Worm (Caenorhabditis elegans) whole organism, L1 larva: Measurements from ENCODE around the gene Y54H5A.2.

Experiments
- F16B12.6 ChIP-seq: fragments of 150-350 bp; optimal IDR thresholded peaks from 2 replicates; lab custom pipeline; 2014; ENCODE audit warnings: missing biosample characterization, missing genetic modification characterization
- Y116A8C.19 ChIP-seq: sonication (generic microtip); optimal IDR thresholded peaks from 2 replicates; lab custom pipeline; 2016; ENCODE audit warnings: missing compliant biosample characterization, missing genetic modification characterization, borderline replicate concordance
- alr-1 ChIP-seq: fragments of 200-800 bp; sonication (Bioruptor generic); optimal IDR thresholded peaks from 2 replicates; lab custom pipeline; 2018; ENCODE audit warnings: borderline replicate concordance, mild to moderate bottlenecking, missing genetic modification characterization, missing compliant biosample characterization
- ama-1 ChIP-seq: fragments of 150-350 bp; optimal IDR thresholded peaks from 2 replicates; lab custom pipeline; 2014
- blmp-1 ChIP-seq: fragments of 150-350 bp; optimal IDR thresholded peaks from 2 replicates; lab custom pipeline; 2014; ENCODE audit warnings: missing biosample characterization, missing genetic modification characterization
- ceh-63 ChIP-seq: fragments of 200-800 bp; sonication (Bioruptor generic); optimal IDR thresholded peaks from 2 replicates; lab custom pipeline; 2018; ENCODE audit warnings: mild to moderate bottlenecking, missing genetic modification characterization, missing compliant biosample characterization
- ceh-8 ChIP-seq: fragments of 200-800 bp; sonication (Bioruptor generic); optimal IDR thresholded peaks from 2 replicates; lab custom pipeline; 2018; ENCODE audit warnings: mild to moderate bottlenecking, missing genetic modification characterization, moderate library complexity, missing compliant biosample characterization
- ceh-82 ChIP-seq, 3 experiments: fragments of 150-350 bp in 1 of 3; sonication (generic microtip) in 2 of 3; optimal IDR thresholded peaks; 2 replicates each; lab custom pipeline; 2014 to 2017; ENCODE audit warnings: missing biosample characterization in 3 of 3, missing genetic modification characterization in 3 of 3
- ceh-88 ChIP-seq: fragments of 200-800 bp; sonication (Bioruptor generic); IDR thresholded peaks from 2 replicates; pipeline ENCODE4 v1.3.6; 2022; ENCODE audit warnings: missing genetic modification characterization, missing compliant biosample characterization
- ceh-90 ChIP-seq: sonication (generic microtip); optimal IDR thresholded peaks from 2 replicates; lab custom pipeline; 2016; ENCODE audit warnings: missing genetic modification characterization, missing compliant biosample characterization
- ces-1 ChIP-seq: fragments of 150-350 bp; optimal IDR thresholded peaks from 2 replicates; lab custom pipeline; 2014; ENCODE audit warnings: missing biosample characterization, missing genetic modification reagents, missing genetic modification characterization
- dpl-1 ChIP-seq, 3 experiments: fragments of 150-350 bp in 2 of 3; sonication (generic microtip) in 1 of 3; optimal IDR thresholded peaks; 2 replicates each; lab custom pipeline; 2014 to 2017; ENCODE audit warnings: missing biosample characterization in 3 of 3, missing genetic modification characterization in 3 of 3, missing genetic modification reagents in 3 of 3
- efl-1 ChIP-seq, 4 experiments: fragments of 150-350 bp; optimal IDR thresholded peaks in 3 of 4; peaks in 1 of 4; 1 replicate in 1 of 4; 2 replicates in 3 of 4; lab custom pipeline; 2014; ENCODE audit warnings: missing biosample characterization in 2 of 4, missing genetic modification characterization in 2 of 4, missing genetic modification reagents in 2 of 4
- efl-3 ChIP-seq: fragments of 200-800 bp; sonication (Bioruptor generic); optimal IDR thresholded peaks from 2 replicates; lab custom pipeline; 2018; ENCODE audit warnings: mild to moderate bottlenecking, missing genetic modification characterization, missing compliant biosample characterization
- egl-13 ChIP-seq: sonication (generic microtip); optimal IDR thresholded peaks from 2 replicates; lab custom pipeline; 2016; ENCODE audit warnings: missing genotype, missing genetic modification reagents, missing genetic modification characterization, missing compliant biosample characterization
- egl-27 ChIP-seq, 2 experiments: fragments of 150-350 bp in 1 of 2; sonication (generic microtip); optimal IDR thresholded peaks; 3 replicates each; lab custom pipeline; 2017 to 2018; ENCODE audit warnings: missing biosample characterization in 2 of 2, missing genetic modification characterization in 2 of 2, missing genetic modification reagents in 2 of 2
- elt-3 ChIP-seq, 6 experiments: fragments of 150-350 bp in 1 of 6; sonication (generic microtip); optimal IDR thresholded peaks; 2 replicates each; lab custom pipeline; 2017 to 2018; ENCODE audit warnings: missing biosample characterization in 6 of 6, missing genetic modification characterization in 6 of 6, inconsistent platforms in 1 of 6
- ets-5 ChIP-seq: fragments of 200-800 bp; sonication (Bioruptor generic); IDR thresholded peaks from 2 replicates; pipeline ENCODE4 v1.3.6; 2022; ENCODE audit warnings: missing genetic modification characterization, missing compliant biosample characterization
- fkh-8 ChIP-seq: sonication (generic microtip); optimal IDR thresholded peaks from 2 replicates; lab custom pipeline; 2016; ENCODE audit warnings: mild to moderate bottlenecking, missing genetic modification characterization, missing compliant biosample characterization
- fos-1 ChIP-seq: fragments of 150-350 bp; optimal IDR thresholded peaks from 2 replicates; lab custom pipeline; 2014; ENCODE audit warnings: missing biosample characterization, missing genetic modification characterization
- hpl-2 ChIP-seq: fragments of 150-350 bp; optimal IDR thresholded peaks from 2 replicates; lab custom pipeline; 2014; ENCODE audit warnings: missing biosample characterization, missing genetic modification reagents, missing genetic modification characterization
- jun-1 ChIP-seq: fragments of 150-350 bp; optimal IDR thresholded peaks from 2 replicates; lab custom pipeline; 2014; ENCODE audit warnings: missing biosample characterization, missing genetic modification reagents, missing genetic modification characterization
- lin-14 ChIP-seq: fragments of 200-800 bp; sonication (Bioruptor generic); optimal IDR thresholded peaks from 2 replicates; lab custom pipeline; 2018; ENCODE audit warnings: mild to moderate bottlenecking, missing genetic modification characterization, moderate library complexity, missing compliant biosample characterization
- lin-35 ChIP-seq, 2 experiments: fragments of 150-350 bp; optimal IDR thresholded peaks; 2 replicates each; lab custom pipeline; 2014; ENCODE audit warnings: missing biosample characterization in 2 of 2, missing genetic modification characterization in 2 of 2, missing genetic modification reagents in 2 of 2
- lir-3 ChIP-seq: sonication (generic microtip); optimal IDR thresholded peaks from 2 replicates; lab custom pipeline; 2016; ENCODE audit warnings: mild to moderate bottlenecking, missing genetic modification characterization, moderate library complexity, missing compliant biosample characterization; ENCODE audit not compliant: poor library complexity
- lsy-2 ChIP-seq, 2 experiments: fragments of 150-350 bp; optimal IDR thresholded peaks; 2 replicates each; lab custom pipeline; 2014; ENCODE audit warnings: missing biosample characterization in 2 of 2, missing genetic modification characterization in 2 of 2
- mdl-1 ChIP-seq, 2 experiments: fragments of 150-350 bp; optimal IDR thresholded peaks; 2 replicates each; lab custom pipeline; 2014 to 2017; ENCODE audit warnings: missing biosample characterization in 2 of 2, missing genetic modification characterization in 2 of 2, inconsistent platforms in 1 of 2
- mep-1 ChIP-seq: fragments of 150-350 bp; optimal IDR thresholded peaks from 2 replicates; lab custom pipeline; 2014; ENCODE audit warnings: missing biosample characterization, missing genetic modification characterization
- nhr-11 ChIP-seq: fragments of 150-350 bp; optimal IDR thresholded peaks from 2 replicates; lab custom pipeline; 2014; ENCODE audit warnings: missing biosample characterization, missing genetic modification characterization
- nhr-12 ChIP-seq: sonication (generic microtip); optimal IDR thresholded peaks from 2 replicates; lab custom pipeline; 2017; ENCODE audit warnings: missing biosample characterization, missing genetic modification characterization
- nhr-19 ChIP-seq: fragments of 200-800 bp; sonication (Bioruptor generic); conservative IDR thresholded peaks from 2 replicates; pipeline ENCODE4 v1.3.6; 2022; ENCODE audit warnings: missing genetic modification characterization, missing compliant biosample characterization
- nhr-20 ChIP-seq: sonication (generic microtip); optimal IDR thresholded peaks from 2 replicates; lab custom pipeline; 2016; ENCODE audit warnings: mild to moderate bottlenecking, missing genetic modification characterization, missing compliant biosample characterization
- nhr-28 ChIP-seq: fragments of 150-350 bp; optimal IDR thresholded peaks from 2 replicates; lab custom pipeline; 2014; ENCODE audit warnings: missing biosample characterization, missing genetic modification characterization
- nhr-47 ChIP-seq: sonication (generic microtip); optimal IDR thresholded peaks from 2 replicates; lab custom pipeline; 2016; ENCODE audit warnings: mild to moderate bottlenecking, missing genetic modification characterization, moderate library complexity, missing compliant biosample characterization
- nhr-71 ChIP-seq: sonication (generic microtip); optimal IDR thresholded peaks from 2 replicates; lab custom pipeline; 2016; ENCODE audit warnings: mild to moderate bottlenecking, missing genetic modification characterization, moderate library complexity, missing compliant biosample characterization
- nhr-84 ChIP-seq: sonication (generic microtip); optimal IDR thresholded peaks from 2 replicates; lab custom pipeline; 2017; ENCODE audit warnings: missing biosample characterization, missing genetic modification characterization
- nhr-85 ChIP-seq: sonication (generic microtip); peaks from one replicate; lab custom pipeline; 2016; ENCODE audit warnings: missing genetic modification characterization, inconsistent platforms, missing compliant biosample characterization
- nhr-90 ChIP-seq: sonication (generic microtip); optimal IDR thresholded peaks from 2 replicates; lab custom pipeline; 2016; ENCODE audit warnings: mild to moderate bottlenecking, missing genetic modification characterization, missing compliant biosample characterization; ENCODE audit not compliant: poor library complexity
- pax-3 ChIP-seq: fragments of 200-800 bp; sonication (Bioruptor generic); optimal IDR thresholded peaks from 2 replicates; lab custom pipeline; 2018; ENCODE audit warnings: mild to moderate bottlenecking, missing genetic modification characterization, moderate library complexity, missing compliant biosample characterization
- pqm-1 ChIP-seq: sonication (generic microtip); optimal IDR thresholded peaks from 3 replicates; lab custom pipeline; 2017; ENCODE audit warnings: missing biosample characterization, missing genetic modification characterization
- rnt-1 ChIP-seq: sonication (generic microtip); optimal IDR thresholded peaks from 2 replicates; lab custom pipeline; 2016; ENCODE audit warnings: mild to moderate bottlenecking, missing genetic modification characterization, moderate library complexity, missing compliant biosample characterization
- skn-1 ChIP-seq: fragments of 150-350 bp; optimal IDR thresholded peaks from 2 replicates; lab custom pipeline; 2014; ENCODE audit warnings: missing biosample characterization, missing genetic modification characterization
- snu-23 ChIP-seq: sonication (generic microtip); optimal IDR thresholded peaks from 2 replicates; lab custom pipeline; 2016; ENCODE audit warnings: missing genetic modification characterization, missing compliant biosample characterization
- swsn-7 ChIP-seq: sonication (generic microtip); optimal IDR thresholded peaks from 2 replicates; lab custom pipeline; 2016; ENCODE audit warnings: missing genetic modification characterization, missing compliant biosample characterization
- tbx-2 ChIP-seq: sonication (generic microtip); optimal IDR thresholded peaks from 2 replicates; lab custom pipeline; 2016; ENCODE audit warnings: missing genetic modification characterization, missing compliant biosample characterization
- tlp-1 ChIP-seq: fragments of 150-350 bp; optimal IDR thresholded peaks from 2 replicates; lab custom pipeline; 2014; ENCODE audit warnings: missing biosample characterization, missing genetic modification characterization
- unc-62 ChIP-seq: fragments of 150-350 bp; optimal IDR thresholded peaks from 2 replicates; lab custom pipeline; 2014; ENCODE audit warnings: missing biosample characterization, missing genetic modification reagents, missing genetic modification characterization
- xbp-1 ChIP-seq: sonication (generic microtip); optimal IDR thresholded peaks from 2 replicates; lab custom pipeline; 2016; ENCODE audit warnings: missing genetic modification characterization, missing compliant biosample characterization
- zag-1 ChIP-seq: fragments of 150-350 bp; optimal IDR thresholded peaks from 2 replicates; lab custom pipeline; 2014; ENCODE audit warnings: missing biosample characterization, missing genetic modification characterization
- zip-4 ChIP-seq: fragments of 200-800 bp; sonication (Bioruptor generic); optimal IDR thresholded peaks from 2 replicates; lab custom pipeline; 2018; ENCODE audit warnings: mild to moderate bottlenecking, missing genetic modification characterization, moderate library complexity, missing compliant biosample characterization
- ztf-11 ChIP-seq, 2 experiments: sonication (generic microtip); optimal IDR thresholded peaks; 2 replicates each; lab custom pipeline; 2016 to 2017; ENCODE audit warnings: missing genetic modification characterization in 2 of 2, missing biosample characterization in 1 of 2, missing compliant biosample characterization in 1 of 2
- ztf-4 ChIP-seq: fragments of 150-350 bp; optimal IDR thresholded peaks from 2 replicates; lab custom pipeline; 2014; ENCODE audit warnings: missing biosample characterization, missing genetic modification characterization

Gene Y54H5A.2

ce11 chrIII:5102616-5103015 lies 46.8 kb downstream of the Y54H5A.2 start, which contains the start of gene F54D8.6:
Gene F54D8.6, plus strand, starts transcription at chrIII:5102985.
- no peak for TF ChIP-seq nhr-11 (tag; lab: Kevin White, UChicago)
- TF ChIP-seq blmp-1 (tag; lab: Kevin White, UChicago): peak; percentile 43
- TF ChIP-seq lir-3: peak; percentile 56
- TF ChIP-seq egl-13 (tag; lab: Kevin White, UChicago): no peak
- peak; percentile 57 for TF ChIP-seq snu-23 (GFP tag; lab: Kevin White, UChicago)
- no peak for TF ChIP-seq egl-27 (tag; optimal IDR thresholded peaks at IDR 0.05; lab: Kevin White, UChicago)
- TF ChIP-seq F16B12.6 (tag; lab: Kevin White, UChicago): peak; percentile 37
- TF ChIP-seq ama-1 (lab: Kevin White, UChicago): no peak
- peak; percentile 82 for TF ChIP-seq rnt-1 (tag; lab: Kevin White, UChicago)
- TF ChIP-seq unc-62 (GFP tag; lab: Kevin White, UChicago): no peak
- TF ChIP-seq hpl-2 (GFP tag; lab: Kevin White, UChicago): no peak
- TF ChIP-seq nhr-12: no peak
- TF ChIP-seq efl-1 (optimal IDR thresholded peaks at IDR 0.05; lab: Kevin White, UChicago): peak; percentile 74 to 76
- TF ChIP-seq efl-1 (GFP tag; optimal IDR thresholded peaks at IDR 0.05 in 1 of 2; lab: Kevin White, UChicago): peak; percentile 65 to 95
- TF ChIP-seq skn-1: peak; percentile 74
- TF ChIP-seq fkh-8: peak; percentile 26
- peak in 1 of 2 experiments; percentile 28 for TF ChIP-seq mdl-1 (tag; optimal IDR thresholded peaks at IDR 0.05; lab: Kevin White, UChicago)
- TF ChIP-seq lin-35 (GFP tag; optimal IDR thresholded peaks at IDR 0.05; lab: Kevin White, UChicago): peak; percentile 55 to 77
- no peak for TF ChIP-seq nhr-84 (tag; lab: Kevin White, UChicago)
- TF ChIP-seq alr-1 (tag; lab: Kevin White, UChicago): no peak
- TF ChIP-seq nhr-71 (tag; lab: Kevin White, UChicago): peak; percentile 42
- peak; percentile 14 for TF ChIP-seq fos-1 (tag; lab: Kevin White, UChicago)
- peak; percentile 13 to 49 (median 39) for TF ChIP-seq ceh-82 (tag; optimal IDR thresholded peaks at IDR 0.05; lab: Kevin White, UChicago)
- TF ChIP-seq nhr-19 (GFP tag; lab: Robert Waterston, UW): peak; percentile 37; the same call in 1 of the 2 replicates
- no peak for TF ChIP-seq ceh-88
- TF ChIP-seq ces-1 (GFP tag; lab: Kevin White, UChicago): no peak
- peak; percentile 37 for TF ChIP-seq nhr-47
- no peak for TF ChIP-seq ets-5 (GFP tag; lab: Robert Waterston, UW)
- peak; percentile 56 for TF ChIP-seq lin-14 (GFP tag; lab: Kevin White, UChicago)
- TF ChIP-seq jun-1 (tag; lab: Kevin White, UChicago): no peak
- TF ChIP-seq efl-3 (GFP tag; lab: Kevin White, UChicago): no peak
- TF ChIP-seq nhr-90 (tag; lab: Kevin White, UChicago): peak; percentile 36
- TF ChIP-seq mep-1 (tag; lab: Kevin White, UChicago): peak; percentile 67
- TF ChIP-seq ztf-11 (tag; optimal IDR thresholded peaks at IDR 0.05; lab: Kevin White, UChicago): peak in 1 of 2 experiments; percentile 44
- TF ChIP-seq pax-3 (tag; lab: Kevin White, UChicago): peak; percentile 32
- TF ChIP-seq pqm-1 (tag; lab: Kevin White, UChicago): no peak
- TF ChIP-seq tbx-2 (tag; lab: Kevin White, UChicago): peak; percentile 23
- TF ChIP-seq nhr-20 (tag; lab: Kevin White, UChicago): peak; percentile 47
- no peak for TF ChIP-seq zip-4
- TF ChIP-seq nhr-85 (tag; lab: Kevin White, UChicago): no peak
- peak; percentile 46 for TF ChIP-seq xbp-1 (tag; lab: Kevin White, UChicago)
- no peak for TF ChIP-seq ceh-8
- no peak for TF ChIP-seq nhr-28 (tag; lab: Kevin White, UChicago)
- no peak for TF ChIP-seq zag-1 (tag; lab: Kevin White, UChicago)
- peak in 1 of 6 experiments; percentile 31 for TF ChIP-seq elt-3 (tag; optimal IDR thresholded peaks at IDR 0.05; lab: Kevin White, UChicago)
- peak; percentile 31 for TF ChIP-seq swsn-7
- TF ChIP-seq tlp-1 (tag; lab: Kevin White, UChicago): no peak
- peak; percentile 46 to 81 for TF ChIP-seq lsy-2 (tag; optimal IDR thresholded peaks at IDR 0.05; lab: Kevin White, UChicago)
- TF ChIP-seq ceh-90 (tag; lab: Kevin White, UChicago): no peak
- TF ChIP-seq dpl-1 (GFP tag; optimal IDR thresholded peaks at IDR 0.05; lab: Kevin White, UChicago): peak; percentile 44 to 73 (median 63)
- TF ChIP-seq Y116A8C.19 (tag; lab: Kevin White, UChicago): no peak
- TF ChIP-seq ztf-4 (tag; lab: Kevin White, UChicago): no peak
- TF ChIP-seq ceh-63: no peak
